Worm (Caenorhabditis elegans): Measurements from ENCODE around the gene Y69H2.10.

- TF ChIP-seq W03F9.2 (tag; optimal IDR thresholded peaks at IDR 0.05) (no peak), dao-5 (tag; optimal IDR thresholded peaks at IDR 0.05) (no peak), him-1 (tag; optimal IDR thresholded peaks at IDR 0.05) (no peak)
These were observed 29.2 kb downstream of the Y69H2.10 start, which contains the start of gene nhr-241 for ce11 chrV:18699326-18699725.

Measured in whole organism, L4/young adult.